Fruit fly (Drosophila melanogaster) whole organism, embryonic: ENCODE data around the gene Rh5.

Source experiments
- Atf3 ChIP-seq: fragments of 200-800 bp; sonication (Bioruptor generic); optimal IDR thresholded peaks from 3 replicates; lab custom pipeline; 2016; ENCODE audit warnings: missing biosample characterization, missing genetic modification characterization
- CG11093 ChIP-seq: fragments of 200-800 bp; sonication (Bioruptor generic); IDR thresholded peaks from 3 replicates; pipeline ENCODE4 v1.3.6; 2022; ENCODE audit warnings: missing biosample characterization, missing genetic modification characterization
- CG12744 ChIP-seq: fragments of 200-800 bp; sonication (Bioruptor generic); optimal IDR thresholded peaks from 2 replicates; lab custom pipeline; 2016; ENCODE audit warnings: missing biosample characterization, missing genetic modification characterization
- CG13123 ChIP-seq: fragments of 200-800 bp; sonication (Bioruptor generic); optimal IDR thresholded peaks from 2 replicates; lab custom pipeline; 2016; ENCODE audit warnings: missing biosample characterization, missing genetic modification characterization
- CG13296 ChIP-seq: fragments of 200-800 bp; sonication (Bioruptor generic); optimal IDR thresholded peaks from 3 replicates; lab custom pipeline; 2018; ENCODE audit warnings: missing biosample characterization, mild to moderate bottlenecking, missing genetic modification characterization
- CG14050 ChIP-seq: fragments of 200-800 bp; sonication (Bioruptor generic); IDR thresholded peaks from 3 replicates; pipeline ENCODE4 v1.3.6; 2022; ENCODE audit warnings: missing biosample characterization, missing genetic modification characterization
- CG1529 ChIP-seq: fragments of 200-800 bp; sonication (Bioruptor generic); optimal IDR thresholded peaks from 3 replicates; lab custom pipeline; 2018; ENCODE audit warnings: missing biosample characterization, missing genetic modification characterization
- CG17612 ChIP-seq: fragments of 200-800 bp; sonication (Bioruptor generic); IDR thresholded peaks from 2 replicates; pipeline ENCODE4 v1.3.6; 2022; ENCODE audit warnings: missing biosample characterization, missing genetic modification characterization
- CG17829 ChIP-seq: fragments of 200-800 bp; optimal IDR thresholded peaks from 2 replicates; lab custom pipeline; 2019; ENCODE audit warnings: missing biosample characterization, mild to moderate bottlenecking, missing genetic modification characterization, moderate library complexity
- CG2116 ChIP-seq: fragments of 200-800 bp; sonication (Bioruptor generic); optimal IDR thresholded peaks from 3 replicates; lab custom pipeline; 2018; ENCODE audit warnings: missing biosample characterization, mild to moderate bottlenecking, missing genetic modification characterization
- CG2199 ChIP-seq: fragments of 200-800 bp; sonication (Bioruptor generic); IDR thresholded peaks from 3 replicates; pipeline ENCODE4 v1.3.6; 2022; ENCODE audit warnings: missing biosample characterization, missing genetic modification characterization
- CG2678 ChIP-seq: fragments of 200-800 bp; sonication (Bioruptor generic); optimal IDR thresholded peaks from 3 replicates; lab custom pipeline; 2019; ENCODE audit warnings: missing biosample characterization, mild to moderate bottlenecking, missing genetic modification characterization, moderate library complexity
- CG6765 ChIP-seq: fragments of 200-800 bp; sonication (Bioruptor generic); optimal IDR thresholded peaks from 3 replicates; lab custom pipeline; 2017; ENCODE audit warnings: missing biosample characterization, mild to moderate bottlenecking, missing genetic modification characterization
- CG6791 ChIP-seq: fragments of 200-800 bp; sonication (Bioruptor generic); IDR thresholded peaks from 3 replicates; pipeline ENCODE4 v1.3.6; 2022; ENCODE audit warnings: missing biosample characterization, missing genetic modification characterization; ENCODE audit not compliant: partially characterized antibody
- CG7928 ChIP-seq: fragments of 200-800 bp; sonication (Bioruptor generic); optimal IDR thresholded peaks from 2 replicates; lab custom pipeline; 2017; ENCODE audit warnings: missing biosample characterization, mild to moderate bottlenecking, missing genetic modification characterization
- CG9797 ChIP-seq: fragments of 200-800 bp; sonication (Bioruptor generic); optimal IDR thresholded peaks from 3 replicates; lab custom pipeline; 2018; ENCODE audit warnings: missing biosample characterization, mild to moderate bottlenecking, missing genetic modification characterization
- CTCF ChIP-seq: fragments of 200-800 bp; sonication (Bioruptor generic); optimal IDR thresholded peaks from 2 replicates; lab custom pipeline; 2017; ENCODE audit warnings: missing biosample characterization, mild to moderate bottlenecking, missing genetic modification characterization, moderate library complexity
- Dek ChIP-seq: fragments of 200-800 bp; sonication (Bioruptor generic); optimal IDR thresholded peaks from 3 replicates; lab custom pipeline; 2019; ENCODE audit warnings: missing biosample characterization, mild to moderate bottlenecking, missing genetic modification characterization, moderate library complexity
- Doc3 ChIP-seq: fragments of 200-800 bp; sonication (Bioruptor generic); IDR thresholded peaks from 3 replicates; pipeline ENCODE4 v1.3.6; 2022; ENCODE audit warnings: missing biosample characterization, missing genetic modification characterization; ENCODE audit not compliant: partially characterized antibody
- E2f2 ChIP-seq: fragments of 200-800 bp; sonication (Bioruptor generic); IDR thresholded peaks from 2 replicates; pipeline ENCODE4 v1.3.6; 2022; ENCODE audit warnings: missing biosample characterization, missing genetic modification characterization
- Eip74EF ChIP-seq, 2 experiments: fragments of 200-800 bp in 1 of 2; fragments of >200 bp in 1 of 2; sonication (Bioruptor generic) in 1 of 2; optimal IDR thresholded peaks; 2 replicates each; lab custom pipeline; 2017 to 2019; ENCODE audit warnings: missing biosample characterization in 2 of 2, missing genetic modification characterization in 2 of 2, mild to moderate bottlenecking in 1 of 2, moderate library complexity in 1 of 2
- HHEX ChIP-seq: fragments of 200-800 bp; sonication (Bioruptor generic); optimal IDR thresholded peaks from 3 replicates; lab custom pipeline; 2017; ENCODE audit warnings: missing biosample characterization, mild to moderate bottlenecking, missing genetic modification characterization, missing genetic modification reagents
- HLH54F ChIP-seq: fragments of 200-800 bp; sonication (Bioruptor generic); optimal IDR thresholded peaks from 3 replicates; lab custom pipeline; 2016; ENCODE audit warnings: missing biosample characterization, missing genetic modification characterization
- Hand ChIP-seq: fragments of 200-800 bp; sonication (Bioruptor generic); optimal IDR thresholded peaks from 2 replicates; lab custom pipeline; 2017; ENCODE audit warnings: mild to moderate bottlenecking, missing biosample characterization, missing genetic modification reagents, missing genetic modification characterization
- Pdp1 ChIP-seq, 2 experiments: fragments of 200-800 bp; sonication (Bioruptor generic); optimal IDR thresholded peaks; 3 replicates each; lab custom pipeline; 2016; ENCODE audit warnings: missing biosample characterization in 2 of 2, missing genetic modification characterization in 2 of 2, mild to moderate bottlenecking in 1 of 2, moderate library complexity in 1 of 2
- Ptx1 ChIP-seq: fragments of 200-800 bp; sonication (Bioruptor generic); IDR thresholded peaks from 2 replicates; pipeline ENCODE4 v1.3.6; 2022; ENCODE audit warnings: missing biosample characterization, missing genetic modification characterization
- Ssrp ChIP-seq: fragments of 200-800 bp; sonication (Bioruptor generic); optimal IDR thresholded peaks from 2 replicates; lab custom pipeline; 2018; ENCODE audit warnings: missing biosample characterization, mild to moderate bottlenecking, missing genetic modification characterization, moderate library complexity
- bab2 ChIP-seq: fragments of 200-800 bp; sonication (Bioruptor generic); optimal IDR thresholded peaks from 2 replicates; lab custom pipeline; 2016; ENCODE audit warnings: missing biosample characterization, missing genetic modification characterization
- btn ChIP-seq: fragments of 200-800 bp; sonication (Bioruptor generic); optimal IDR thresholded peaks from 2 replicates; lab custom pipeline; 2016; ENCODE audit warnings: missing biosample characterization, missing genetic modification characterization
- cwo ChIP-seq: fragments of 200-800 bp; sonication (Bioruptor generic); optimal IDR thresholded peaks from 3 replicates; lab custom pipeline; 2017; ENCODE audit warnings: missing biosample characterization, missing genetic modification characterization, mild to moderate bottlenecking, moderate library complexity, missing genetic modification reagents
- fd3F ChIP-seq: fragments of 200-800 bp; sonication (Bioruptor generic); optimal IDR thresholded peaks from 2 replicates; lab custom pipeline; 2018; ENCODE audit warnings: missing biosample characterization, mild to moderate bottlenecking, missing genetic modification characterization, moderate library complexity
- fd96Cb ChIP-seq: fragments of 200-800 bp; sonication (Bioruptor generic); optimal IDR thresholded peaks from 2 replicates; lab custom pipeline; 2018; ENCODE audit warnings: missing biosample characterization, mild to moderate bottlenecking, missing genetic modification characterization, moderate library complexity
- gcm ChIP-seq: fragments of 200-800 bp; sonication (Bioruptor generic); optimal IDR thresholded peaks from 2 replicates; lab custom pipeline; 2019; ENCODE audit warnings: missing biosample characterization, mild to moderate bottlenecking, missing genetic modification characterization, moderate library complexity
- grau ChIP-seq: fragments of 200-800 bp; optimal IDR thresholded peaks from 3 replicates; lab custom pipeline; 2019; ENCODE audit warnings: missing biosample characterization, mild to moderate bottlenecking, missing genetic modification characterization, moderate library complexity
- klu ChIP-seq: fragments of 200-800 bp; sonication (Bioruptor generic); IDR thresholded peaks from 2 replicates; pipeline ENCODE4 v1.3.6; 2022; ENCODE audit warnings: missing biosample characterization, missing genetic modification characterization
- nmo ChIP-seq: fragments of 200-800 bp; sonication (Bioruptor generic); optimal IDR thresholded peaks from 2 replicates; lab custom pipeline; 2018; ENCODE audit warnings: missing biosample characterization, mild to moderate bottlenecking, missing genetic modification characterization, moderate library complexity
- peb ChIP-seq: fragments of 200-800 bp; sonication (Bioruptor generic); IDR thresholded peaks from 2 replicates; pipeline ENCODE4 v1.3.6; 2022; ENCODE audit warnings: missing biosample characterization, missing genetic modification characterization
- phol ChIP-seq: fragments of 200-800 bp; sonication (Bioruptor generic); optimal IDR thresholded peaks from 3 replicates; lab custom pipeline; 2018; ENCODE audit warnings: missing biosample characterization, mild to moderate bottlenecking, missing genetic modification characterization, moderate library complexity
- pzg ChIP-seq: fragments of 200-800 bp; sonication (Bioruptor generic); optimal IDR thresholded peaks from 3 replicates; lab custom pipeline; 2018; ENCODE audit warnings: missing biosample characterization, mild to moderate bottlenecking, missing genetic modification characterization, moderate library complexity
- sens ChIP-seq: fragments of 200-800 bp; sonication (Bioruptor generic); peaks from one replicate; lab custom pipeline; 2016; ENCODE audit warnings: missing biosample characterization, missing genetic modification characterization
- sisA ChIP-seq: fragments of 200-800 bp; sonication (Bioruptor generic); IDR thresholded peaks from 2 replicates; pipeline ENCODE4 v1.3.6; 2022; ENCODE audit warnings: missing biosample characterization, missing genetic modification characterization
- unc-4 ChIP-seq: fragments of 200-800 bp; sonication (Bioruptor generic); IDR thresholded peaks from 2 replicates; pipeline ENCODE4 v1.3.6; 2022; ENCODE audit warnings: missing biosample characterization, missing genetic modification characterization; ENCODE audit not compliant: partially characterized antibody
- yki ChIP-seq: fragments of >200 bp; optimal IDR thresholded peaks from 3 replicates; lab custom pipeline; 2018

Gene Rh5

DNA sequence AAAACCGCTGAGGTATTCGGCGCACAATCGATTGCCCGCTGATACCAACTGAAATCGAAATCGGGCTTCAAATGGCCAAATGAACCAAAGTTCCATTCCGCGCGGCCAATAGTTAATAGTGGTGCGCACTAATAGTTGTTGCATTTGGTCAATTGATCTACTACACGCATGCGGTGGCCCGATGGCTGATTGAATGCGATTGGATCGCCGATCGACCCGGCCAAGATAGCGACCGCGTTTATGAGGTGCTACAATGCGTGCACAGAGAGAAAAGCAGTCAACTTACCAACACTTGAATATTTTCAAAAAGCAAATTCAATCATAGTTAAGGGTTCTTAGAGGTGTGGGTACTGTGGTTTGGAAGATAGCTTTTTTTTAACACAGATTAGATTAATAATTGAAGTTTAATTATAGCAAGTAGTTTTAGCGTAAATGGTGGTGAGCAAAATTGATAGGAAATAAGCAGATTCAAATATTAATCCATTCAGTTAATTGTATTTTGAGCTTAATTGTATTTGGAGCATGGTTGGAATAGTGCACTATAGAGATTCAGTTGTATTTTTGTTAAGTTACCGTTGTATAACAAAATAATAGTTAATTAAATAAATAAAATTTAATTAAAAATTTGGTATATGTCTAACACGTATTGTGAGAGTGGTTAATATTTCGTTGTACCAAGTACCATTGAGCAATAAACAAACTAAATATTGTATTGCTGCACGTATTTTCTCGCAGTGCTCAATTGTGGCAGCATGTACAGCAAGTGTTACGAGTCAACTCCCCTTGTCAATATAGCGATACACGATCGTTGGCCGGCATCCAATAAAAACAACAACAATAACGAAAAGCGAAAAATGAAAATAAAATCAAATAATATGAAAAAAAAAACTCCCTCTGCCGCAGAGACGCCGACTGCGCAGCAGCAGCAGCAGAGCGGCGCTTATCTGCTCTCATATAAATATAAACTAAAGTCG is 18.8 kb downstream of the Rh5 start (continued):
- peak; percentile 18 for TF ChIP-seq HLH54F (GFP tag; lab: Kevin White, UChicago)
- 0 out of 2 replicates have a peak, but pooled peaks have one; percentile 13 for TF ChIP-seq klu (GFP tag; lab: Robert Waterston, UW)
- 0 out of 3 replicates have a peak, but pooled peaks have one; percentile 69 for TF ChIP-seq CG2199 (GFP tag; lab: Robert Waterston, UW)
- peak; percentile 1 for TF ChIP-seq cwo
- TF ChIP-seq Hand: peak; percentile 35
- peak; percentile 57 for TF ChIP-seq Ptx1 (GFP tag; lab: Robert Waterston, UW)
- peak; percentile 65 for TF ChIP-seq Ssrp (tag; lab: Kevin White, UChicago)
- TF ChIP-seq unc-4 (GFP tag; lab: Robert Waterston, UW): no peak; the same call in 1 of the 2 replicates
- TF ChIP-seq gcm (GFP tag; lab: Kevin White, UChicago): peak; percentile 20
- TF ChIP-seq E2f2: peak; percentile 36
- no peak for TF ChIP-seq CG7928 (GFP tag; lab: Kevin White, UChicago)
- peak; percentile 4 for TF ChIP-seq fd3F
- TF ChIP-seq CG2678 (tag; lab: Kevin White, UChicago): peak; percentile 71
- TF ChIP-seq CG9797: no peak
- TF ChIP-seq CG13123: peak; percentile 31
- peak; percentile 27 for TF ChIP-seq bab2 (GFP tag; lab: Kevin White, UChicago)
- TF ChIP-seq phol: peak; percentile 66
- TF ChIP-seq CG6791: peak; percentile 9; the same call in 1 of the 3 replicates
- TF ChIP-seq HHEX (GFP tag; lab: Kevin White, UChicago): peak; percentile 60
- peak; percentile 32 for TF ChIP-seq CG13296 (GFP tag; lab: Kevin White, UChicago)
- TF ChIP-seq Eip74EF (GFP tag; optimal IDR thresholded peaks at IDR 0.05; lab: Kevin White, UChicago): no peak
- TF ChIP-seq CG1529 (GFP tag; lab: Kevin White, UChicago): peak; percentile 27
- no peak for TF ChIP-seq yki (lab: Kevin White, UChicago)
- no peak for TF ChIP-seq CG11093 (GFP tag; lab: Robert Waterston, UW)
- peak; percentile 70 for TF ChIP-seq grau
- peak; percentile 57 for TF ChIP-seq fd96Cb (tag; lab: Kevin White, UChicago)
- no peak for TF ChIP-seq CTCF (GFP tag; lab: Kevin White, UChicago)
- TF ChIP-seq sisA (GFP tag; lab: Robert Waterston, UW): peak; percentile 43; the same call in 1 of the 2 replicates
- TF ChIP-seq Dek (tag; lab: Kevin White, UChicago): peak; percentile 7
- no peak for TF ChIP-seq CG12744 (GFP tag; lab: Kevin White, UChicago)
- TF ChIP-seq Atf3 (GFP tag; lab: Kevin White, UChicago): peak; percentile 5
- peak; percentile 30 for TF ChIP-seq CG2116 (GFP tag; lab: Kevin White, UChicago)
- no peak for TF ChIP-seq peb (GFP tag; lab: Robert Waterston, UW)
- peak; percentile 78 for TF ChIP-seq nmo (GFP tag; lab: Kevin White, UChicago)
- peak; percentile 3 for TF ChIP-seq pzg (GFP tag; lab: Kevin White, UChicago)
- 0 out of 3 replicates have a peak, but pooled peaks have one; percentile 21 for TF ChIP-seq Doc3 (GFP tag; lab: Robert Waterston, UW)
- peak; percentile 13 for TF ChIP-seq btn (GFP tag; lab: Kevin White, UChicago)
- peak; percentile 68 for TF ChIP-seq sens
- TF ChIP-seq CG6765: peak; percentile 0
- peak; percentile 63 for TF ChIP-seq CG17829 (tag; lab: Kevin White, UChicago)
- peak in 1 of 2 experiments; percentile 37 for TF ChIP-seq Pdp1 (GFP tag; optimal IDR thresholded peaks at IDR 0.05; lab: Kevin White, UChicago)
- peak; percentile 23; the same call in 1 of the 2 replicates for TF ChIP-seq CG17612
- peak; percentile 9; the same call in 1 of the 3 replicates for TF ChIP-seq CG14050 (GFP tag; lab: Robert Waterston, UW)
